Fruit fly (Drosophila melanogaster) whole organism, embryonic: ENCODE results near the gene Tim8.
A peak's percentile ranks its signal among the peaks of the same experiment; 100 is the strongest.

ENCODE experiments used
- Ada2b ChIP-seq: fragments of 200-800 bp; sonication (Bioruptor generic); IDR thresholded peaks from 2 replicates; pipeline ENCODE4 v1.3.6; 2022; ENCODE audit warnings: missing biosample characterization, missing genetic modification characterization
- Adf1 ChIP-seq: fragments of 200-800 bp; sonication (Bioruptor generic); IDR thresholded peaks from 2 replicates; pipeline ENCODE4 v1.3.6; 2022; ENCODE audit warnings: missing biosample characterization, missing genetic modification characterization
- Atf-2 ChIP-seq: fragments of 200-800 bp; sonication (Bioruptor generic); optimal IDR thresholded peaks from 2 replicates; lab custom pipeline; 2016; ENCODE audit warnings: missing biosample characterization, missing genetic modification characterization
- C15 ChIP-seq: fragments of 200-800 bp; sonication (Bioruptor generic); IDR thresholded peaks from 3 replicates; pipeline ENCODE4 v1.3.6; 2022; ENCODE audit warnings: missing biosample characterization, missing genetic modification characterization
- CG10209 ChIP-seq: fragments of 200-800 bp; sonication (Bioruptor generic); optimal IDR thresholded peaks from 3 replicates; lab custom pipeline; 2017; ENCODE audit warnings: missing biosample characterization, mild to moderate bottlenecking, missing genetic modification characterization, missing genetic modification reagents
- CG10654 ChIP-seq: fragments of 200-800 bp; sonication (Bioruptor generic); optimal IDR thresholded peaks from 2 replicates; lab custom pipeline; 2016; ENCODE audit warnings: missing biosample characterization, missing genetic modification characterization
- CG11085 ChIP-seq: fragments of 200-800 bp; sonication (Bioruptor generic); IDR thresholded peaks from 2 replicates; pipeline ENCODE4 v1.3.6; 2022; ENCODE audit warnings: missing biosample characterization, missing genetic modification characterization
- CG12155 ChIP-seq: fragments of 200-800 bp; sonication (Bioruptor generic); optimal IDR thresholded peaks from 3 replicates; lab custom pipeline; 2016; ENCODE audit warnings: missing biosample characterization, missing genetic modification characterization
- CG12769 ChIP-seq: fragments of 200-800 bp; sonication (Bioruptor generic); optimal IDR thresholded peaks from 2 replicates; lab custom pipeline; 2019; ENCODE audit warnings: missing biosample characterization, mild to moderate bottlenecking, missing genetic modification characterization, moderate library complexity
- CG13287 ChIP-seq: fragments of 200-800 bp; sonication (Bioruptor generic); IDR thresholded peaks from 2 replicates; pipeline ENCODE4 v1.3.6; 2022; ENCODE audit warnings: missing biosample characterization, missing genetic modification characterization; ENCODE audit not compliant: partially characterized antibody
- CG15479 ChIP-seq: fragments of 200-800 bp; sonication (Bioruptor generic); optimal IDR thresholded peaks from 3 replicates; lab custom pipeline; 2019; ENCODE audit warnings: missing biosample characterization, mild to moderate bottlenecking, missing genetic modification characterization, moderate library complexity
- CG16863 ChIP-seq: fragments of 200-800 bp; sonication (Bioruptor generic); optimal IDR thresholded peaks from 3 replicates; lab custom pipeline; 2016; ENCODE audit warnings: missing biosample characterization, missing genetic modification characterization
- CG2199 ChIP-seq: fragments of 200-800 bp; sonication (Bioruptor generic); IDR thresholded peaks from 3 replicates; pipeline ENCODE4 v1.3.6; 2022; ENCODE audit warnings: missing biosample characterization, missing genetic modification characterization
- CG30403 ChIP-seq: fragments of 200-800 bp; sonication (Bioruptor generic); optimal IDR thresholded peaks from 3 replicates; lab custom pipeline; 2016; ENCODE audit warnings: missing biosample characterization, missing genetic modification characterization
- CG4404 ChIP-seq: fragments of 200-800 bp; sonication (Bioruptor generic); IDR thresholded peaks from 2 replicates; pipeline ENCODE4 v1.3.6; 2022; ENCODE audit warnings: missing biosample characterization, missing genetic modification characterization
- CG4730 ChIP-seq: fragments of 200-800 bp; sonication (Bioruptor generic); IDR thresholded peaks from 2 replicates; pipeline ENCODE4 v1.3.6; 2022; ENCODE audit warnings: missing biosample characterization, missing genetic modification characterization
- CG7357 ChIP-seq: fragments of 200-800 bp; sonication (Bioruptor generic); IDR thresholded peaks from 3 replicates; pipeline ENCODE4 v1.3.6; 2022; ENCODE audit warnings: missing biosample characterization, missing genetic modification characterization
- CG7372 ChIP-seq: fragments of 200-800 bp; sonication (Bioruptor generic); IDR thresholded peaks from 2 replicates; pipeline ENCODE4 v1.3.6; 2022; ENCODE audit warnings: missing biosample characterization, missing genetic modification characterization
- CG7786 ChIP-seq: fragments of 200-800 bp; sonication (Bioruptor generic); optimal IDR thresholded peaks from 2 replicates; lab custom pipeline; 2016; ENCODE audit warnings: missing biosample characterization, missing genetic modification characterization
- CG9609 ChIP-seq: fragments of 200-800 bp; sonication (Bioruptor generic); optimal IDR thresholded peaks from 3 replicates; lab custom pipeline; 2016; ENCODE audit warnings: missing biosample characterization, missing genetic modification characterization
- CG9727 ChIP-seq: fragments of 200-800 bp; sonication (Bioruptor generic); optimal IDR thresholded peaks from 3 replicates; lab custom pipeline; 2017; ENCODE audit warnings: missing biosample characterization, mild to moderate bottlenecking, missing genetic modification characterization
- Camta ChIP-seq: fragments of 200-800 bp; sonication (Bioruptor generic); optimal IDR thresholded peaks from 2 replicates; lab custom pipeline; 2016; ENCODE audit warnings: missing biosample characterization, missing genetic modification characterization
- Dip3 ChIP-seq: fragments of 200-800 bp; sonication (Bioruptor generic); optimal IDR thresholded peaks from 3 replicates; lab custom pipeline; 2016; ENCODE audit warnings: missing biosample characterization, missing genetic modification characterization
- Drgx ChIP-seq: fragments of 200-800 bp; sonication (Bioruptor generic); IDR thresholded peaks from 2 replicates; pipeline ENCODE4 v1.3.6; 2022; ENCODE audit warnings: missing biosample characterization, missing genetic modification characterization
- Hand ChIP-seq: fragments of 200-800 bp; sonication (Bioruptor generic); optimal IDR thresholded peaks from 2 replicates; lab custom pipeline; 2017; ENCODE audit warnings: mild to moderate bottlenecking, missing biosample characterization, missing genetic modification reagents, missing genetic modification characterization
- NC2β ChIP-seq: fragments of 200-800 bp; sonication (Bioruptor generic); optimal IDR thresholded peaks from 2 replicates; lab custom pipeline; 2016; ENCODE audit warnings: missing biosample characterization, missing genetic modification characterization
- Neu2 ChIP-seq: fragments of 200-800 bp; sonication (Bioruptor generic); optimal IDR thresholded peaks from 3 replicates; lab custom pipeline; 2016; ENCODE audit warnings: missing biosample characterization, missing genetic modification characterization, borderline replicate concordance
- Sox102F ChIP-seq: fragments of 200-800 bp; sonication (Bioruptor generic); optimal IDR thresholded peaks from 2 replicates; lab custom pipeline; 2018; ENCODE audit warnings: missing biosample characterization, mild to moderate bottlenecking, missing genetic modification characterization, moderate library complexity
- bowl ChIP-seq: fragments of 200-800 bp; sonication (Bioruptor generic); IDR thresholded peaks from 2 replicates; pipeline ENCODE4 v1.3.6; 2022; ENCODE audit warnings: missing biosample characterization, missing genetic modification characterization
- cas ChIP-seq: fragments of 200-800 bp; sonication (Bioruptor generic); IDR thresholded peaks from 2 replicates; pipeline ENCODE4 v1.3.6; 2022; ENCODE audit warnings: missing biosample characterization, missing genetic modification characterization
- dm ChIP-seq: fragments of 200-800 bp; sonication (Bioruptor generic); optimal IDR thresholded peaks from 3 replicates; lab custom pipeline; 2016; ENCODE audit warnings: missing biosample characterization, missing genetic modification characterization
- dmrt99B ChIP-seq: fragments of 200-800 bp; sonication (Bioruptor generic); optimal IDR thresholded peaks from 2 replicates; lab custom pipeline; 2018; ENCODE audit warnings: missing biosample characterization, mild to moderate bottlenecking, missing genetic modification characterization, moderate library complexity
- ewg ChIP-seq: fragments of 200-800 bp; sonication (Bioruptor generic); optimal IDR thresholded peaks from 3 replicates; lab custom pipeline; 2017; ENCODE audit warnings: mild to moderate bottlenecking, missing biosample characterization, missing genetic modification reagents, missing genetic modification characterization
- exex ChIP-seq: fragments of 200-800 bp; sonication (Bioruptor generic); optimal IDR thresholded peaks from 4 replicates; lab custom pipeline; 2018; ENCODE audit warnings: missing biosample characterization, mild to moderate bottlenecking, missing genetic modification characterization, moderate library complexity
- fru ChIP-seq: fragments of >200 bp; optimal IDR thresholded peaks from 2 replicates; lab custom pipeline; 2017
- gcm2 ChIP-seq: fragments of 200-800 bp; sonication (Bioruptor generic); optimal IDR thresholded peaks from 2 replicates; lab custom pipeline; 2016; ENCODE audit warnings: missing biosample characterization, missing genetic modification characterization
- her ChIP-seq: fragments of 200-800 bp; sonication (Bioruptor generic); optimal IDR thresholded peaks from 2 replicates; lab custom pipeline; 2016; ENCODE audit warnings: missing biosample characterization, missing genetic modification characterization
- jumu ChIP-seq: fragments of 200-800 bp; sonication (Bioruptor generic); optimal IDR thresholded peaks from 3 replicates; lab custom pipeline; 2016; ENCODE audit warnings: missing biosample characterization, missing genetic modification characterization
- kni ChIP-seq: fragments of 200-800 bp; sonication (Bioruptor generic); optimal IDR thresholded peaks from 3 replicates; lab custom pipeline; 2017; ENCODE audit warnings: mild to moderate bottlenecking, missing biosample characterization, missing genetic modification reagents, missing genetic modification characterization
- lmd ChIP-seq: fragments of 200-800 bp; sonication (Bioruptor generic); IDR thresholded peaks from 2 replicates; pipeline ENCODE4 v1.3.6; 2022; ENCODE audit warnings: missing biosample characterization, missing genetic modification characterization
- nau ChIP-seq: fragments of 200-800 bp; sonication (Bioruptor generic); optimal IDR thresholded peaks from 3 replicates; lab custom pipeline; 2017; ENCODE audit warnings: missing biosample characterization, mild to moderate bottlenecking, missing genetic modification characterization, missing genetic modification reagents
- otp ChIP-seq: fragments of 200-800 bp; sonication (Bioruptor generic); IDR thresholded peaks from 3 replicates; pipeline ENCODE4, ENCODE4 v1.3.6; 2022; ENCODE audit warnings: missing biosample characterization, missing genetic modification characterization
- pan ChIP-seq, 4 experiments: fragments of >200 bp in 3 of 4; fragments of 200-800 bp in 1 of 4; sonication (Bioruptor generic) in 1 of 4; optimal IDR thresholded peaks in 3 of 4; IDR thresholded peaks in 1 of 4; 2 replicates each; pipeline versions ENCODE4 v1.3.6 to Lab custom; 2017 to 2022; ENCODE audit warnings: missing biosample characterization in 2 of 4, missing genetic modification characterization in 2 of 4, mixed read lengths in 1 of 4
- prd ChIP-seq, 3 experiments: fragments of >200 bp in 2 of 3; fragments of 200-800 bp in 1 of 3; sonication (Bioruptor generic) in 1 of 3; optimal IDR thresholded peaks in 2 of 3; IDR thresholded peaks in 1 of 3; 2 replicates in 2 of 3; 3 replicates in 1 of 3; pipeline versions ENCODE4 v1.3.6 to Lab custom; 2017 to 2022; ENCODE audit warnings: missing biosample characterization in 1 of 3, missing genetic modification characterization in 1 of 3
- pzg ChIP-seq: fragments of 200-800 bp; sonication (Bioruptor generic); optimal IDR thresholded peaks from 3 replicates; lab custom pipeline; 2018; ENCODE audit warnings: missing biosample characterization, mild to moderate bottlenecking, missing genetic modification characterization, moderate library complexity
- sima ChIP-seq: fragments of 200-800 bp; sonication (Bioruptor generic); optimal IDR thresholded peaks from 2 replicates; lab custom pipeline; 2016; ENCODE audit warnings: missing biosample characterization, missing genetic modification characterization
- stc ChIP-seq: fragments of 200-800 bp; sonication (Bioruptor generic); IDR thresholded peaks from 2 replicates; pipeline ENCODE4 v1.3.6; 2022; ENCODE audit warnings: missing biosample characterization, missing genetic modification characterization
- stwl ChIP-seq: fragments of 200-800 bp; sonication (Bioruptor generic); optimal IDR thresholded peaks from 3 replicates; lab custom pipeline; 2018; ENCODE audit warnings: missing biosample characterization, mild to moderate bottlenecking, missing genetic modification characterization, moderate library complexity
- unpg ChIP-seq: fragments of 200-800 bp; sonication (Bioruptor generic); optimal IDR thresholded peaks from 3 replicates; lab custom pipeline; 2018; ENCODE audit warnings: missing biosample characterization, mild to moderate bottlenecking, missing genetic modification characterization, moderate library complexity
- wor ChIP-seq: fragments of 200-800 bp; sonication (Bioruptor generic); IDR thresholded peaks from 2 replicates; pipeline ENCODE4 v1.3.6; 2022; ENCODE audit warnings: missing biosample characterization, missing genetic modification characterization
- zfh1 ChIP-seq: fragments of 200-800 bp; sonication (Bioruptor generic); IDR thresholded peaks from 3 replicates; pipeline ENCODE4 v1.3.6; 2022; ENCODE audit warnings: missing biosample characterization, missing genetic modification characterization

Tim8 gene

DNA sequence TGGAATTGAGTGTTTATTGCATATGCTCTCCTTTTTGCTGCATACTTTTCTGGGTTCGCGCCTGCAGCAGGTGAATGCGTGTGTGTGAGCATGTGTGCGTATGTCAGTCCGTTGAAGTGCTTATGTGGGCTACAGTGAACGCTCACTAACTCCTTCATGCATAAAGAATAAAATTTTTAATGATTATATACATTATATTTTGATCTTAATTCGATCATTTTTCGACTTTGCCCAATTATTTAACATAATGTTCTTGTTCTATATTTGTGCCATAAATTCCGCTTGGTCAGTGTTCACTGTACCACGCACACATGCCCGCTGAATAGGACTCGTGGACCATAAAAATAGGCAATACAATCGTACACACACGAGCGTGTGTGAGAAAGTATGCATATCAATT, 2.5 kb downstream of the Tim8 start (continued):
- TF ChIP-seq wor (GFP tag; lab: Robert Waterston, UW) (no peak), C15 (0 out of 3 replicates have a peak, but pooled peaks have one; percentile 37), Atf-2 (GFP tag; lab: Kevin White, UChicago) (no peak), pan (optimal IDR thresholded peaks at IDR 0.05; lab: Kevin White, UChicago) (no peak), pan (GFP tag; optimal IDR thresholded peaks at IDR 0.05 in 1 of 2, IDR thresholded peaks at IDR 0.05 in 1 of 2) (peak in 1 of 2 experiments; percentile 61), Sox102F (GFP tag; lab: Kevin White, UChicago) (no peak), CG9609 (GFP tag; lab: Kevin White, UChicago) (no peak), stc (peak; percentile 35; the same call in 1 of the 2 replicates), cas (GFP tag; lab: Robert Waterston, UW) (no peak), CG2199 (GFP tag; lab: Robert Waterston, UW) (no peak), ewg (GFP tag; lab: Kevin White, UChicago) (no peak), pzg (no peak), prd (optimal IDR thresholded peaks at IDR 0.05; lab: Kevin White, UChicago) (no peak), prd (GFP tag; IDR thresholded peaks at IDR 0.05; lab: Robert Waterston, UW) (peak; percentile 70), unpg (no peak), CG7372 (no peak), CG15479 (GFP tag; lab: Kevin White, UChicago) (no peak), CG7357 (peak; percentile 56; the same call in 2 of the 3 replicates), dm (GFP tag; lab: Kevin White, UChicago) (no peak), CG4730 (GFP tag; lab: Robert Waterston, UW) (no peak), CG12155 (GFP tag; lab: Kevin White, UChicago) (no peak), dmrt99B (no peak), sima (GFP tag; lab: Kevin White, UChicago) (no peak), CG13287 (GFP tag; lab: Robert Waterston, UW) (no peak), Ada2b (GFP tag; lab: Robert Waterston, UW) (peak; percentile 44; the same call in 1 of the 2 replicates), zfh1 (GFP tag; lab: Robert Waterston, UW) (0 out of 3 replicates have a peak, but pooled peaks have one; percentile 48), CG12769 (peak; percentile 39), Hand (GFP tag; lab: Kevin White, UChicago) (no peak), jumu (no peak), exex (tag; lab: Kevin White, UChicago) (no peak), gcm2 (GFP tag; lab: Kevin White, UChicago) (no peak), her (no peak), CG30403 (GFP tag; lab: Kevin White, UChicago) (peak; percentile 20), CG11085 (no peak; the same call in 1 of the 2 replicates), CG10209 (GFP tag; lab: Kevin White, UChicago) (no peak), stwl (tag; lab: Kevin White, UChicago) (no peak), Adf1 (no peak), CG10654 (no peak), otp (GFP tag; lab: Robert Waterston, UW) (no peak), CG4404 (GFP tag; lab: Robert Waterston, UW) (no peak), Drgx (GFP tag; lab: Robert Waterston, UW) (peak; percentile 70), Neu2 (GFP tag; lab: Kevin White, UChicago) (no peak), lmd (peak; percentile 64), CG7786 (GFP tag; lab: Kevin White, UChicago) (no peak), CG9727 (GFP tag; lab: Kevin White, UChicago) (peak; percentile 38), kni (GFP tag; lab: Kevin White, UChicago) (no peak), fru (lab: Kevin White, UChicago) (no peak), nau (GFP tag; lab: Kevin White, UChicago) (no peak), NC2β (no peak), CG16863 (GFP tag; lab: Kevin White, UChicago) (no peak), Dip3 (GFP tag; lab: Kevin White, UChicago) (no peak), bowl (GFP tag; lab: Robert Waterston, UW) (no peak), Camta (GFP tag; lab: Kevin White, UChicago) (no peak)
